Fruit fly (Drosophila melanogaster): Measurements from ENCODE around the gene CG42680.

DNA sequence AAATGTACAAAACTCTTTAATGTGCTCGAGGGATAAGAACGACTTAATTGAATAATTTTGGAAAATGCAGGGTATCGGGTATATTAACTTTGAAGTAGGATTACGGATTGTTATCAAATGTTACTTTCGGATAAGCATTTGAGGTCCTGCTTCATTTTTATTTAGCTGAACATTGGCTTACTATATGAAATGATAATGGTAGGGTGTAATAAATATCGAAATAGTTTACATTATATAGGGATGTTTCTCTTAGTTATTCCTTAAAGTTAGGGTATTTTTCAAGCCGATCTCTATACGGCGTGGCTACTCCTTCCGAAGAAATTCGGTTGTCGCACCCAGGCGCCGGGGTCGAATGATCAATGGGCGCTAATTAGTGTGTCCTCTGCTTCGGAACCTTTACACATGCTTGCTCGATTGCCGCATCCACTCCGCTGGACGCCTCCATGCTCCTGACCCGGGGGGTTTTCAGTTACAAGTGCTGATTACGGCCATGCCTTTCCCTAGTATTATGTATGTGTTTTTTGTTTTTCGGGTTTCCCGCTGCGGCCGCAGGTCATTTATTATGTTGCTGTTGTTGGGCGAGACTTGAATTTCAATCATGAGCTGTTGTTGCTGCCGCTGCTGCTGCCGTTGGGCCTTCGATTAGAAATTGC, 48.0 kb downstream of the CG42680 start:
- no peak for TF ChIP-seq CG8159 (tag; optimal IDR thresholded peaks at IDR 0.05)
- TF ChIP-seq CG12605 (GFP tag; IDR thresholded peaks at IDR 0.05): no peak
- TF ChIP-seq CG8301 (tag; optimal IDR thresholded peaks at IDR 0.05): no peak
- TF ChIP-seq Ets98B (GFP tag; IDR thresholded peaks at IDR 0.05): no peak
- TF ChIP-seq EcR (GFP tag; optimal IDR thresholded peaks at IDR 0.05): no peak
- no peak for TF ChIP-seq Pif1A (GFP tag; optimal IDR thresholded peaks at IDR 0.05)
- no peak for TF ChIP-seq CG34367 (tag; optimal IDR thresholded peaks at IDR 0.05)
- no peak for TF ChIP-seq D1 (tag; optimal IDR thresholded peaks at IDR 0.05)
- TF ChIP-seq CG15710 (tag; optimal IDR thresholded peaks at IDR 0.05): no peak
- TF ChIP-seq CG14655 (GFP tag; optimal IDR thresholded peaks at IDR 0.05): no peak

All from whole organism, pupa.